Fruit fly (Drosophila melanogaster) whole organism, embryonic: Measurements from ENCODE around the gene Hn.

Experiments
- Adf1 ChIP-seq: fragments of 200-800 bp; sonication (Bioruptor generic); IDR thresholded peaks from 2 replicates; pipeline ENCODE4 v1.3.6; 2022; ENCODE audit warnings: missing biosample characterization, missing genetic modification characterization
- Asciz ChIP-seq: fragments of 200-800 bp; sonication (Bioruptor generic); optimal IDR thresholded peaks from 2 replicates; lab custom pipeline; 2017; ENCODE audit warnings: missing biosample characterization, mild to moderate bottlenecking, missing genetic modification characterization, missing genetic modification reagents
- CG10565 ChIP-seq: fragments of 200-800 bp; sonication (Bioruptor generic); optimal IDR thresholded peaks from 3 replicates; lab custom pipeline; 2016; ENCODE audit warnings: missing biosample characterization, mild to moderate bottlenecking, missing genetic modification characterization
- CG11247 ChIP-seq: fragments of 200-800 bp; sonication (Bioruptor generic); IDR thresholded peaks from 2 replicates; pipeline ENCODE4 v1.3.6; 2022; ENCODE audit warnings: missing biosample characterization, missing genetic modification characterization
- CG11504 ChIP-seq: fragments of 200-800 bp; sonication (Bioruptor generic); optimal IDR thresholded peaks from 3 replicates; lab custom pipeline; 2019; ENCODE audit warnings: missing biosample characterization, mild to moderate bottlenecking, missing genetic modification characterization, moderate library complexity
- CG12769 ChIP-seq: fragments of 200-800 bp; sonication (Bioruptor generic); optimal IDR thresholded peaks from 2 replicates; lab custom pipeline; 2019; ENCODE audit warnings: missing biosample characterization, mild to moderate bottlenecking, missing genetic modification characterization, moderate library complexity
- CG14860 ChIP-seq: fragments of 200-800 bp; sonication (Bioruptor generic); IDR thresholded peaks from 3 replicates; pipeline ENCODE4 v1.3.6; 2022; ENCODE audit warnings: missing biosample characterization, missing genetic modification characterization; ENCODE audit not compliant: partially characterized antibody
- CG14965 ChIP-seq: fragments of 200-800 bp; sonication (Bioruptor generic); optimal IDR thresholded peaks from 2 replicates; lab custom pipeline; 2016; ENCODE audit warnings: missing biosample characterization, missing genetic modification characterization, borderline replicate concordance
- CG15073 ChIP-seq: fragments of 200-800 bp; sonication (Bioruptor generic); optimal IDR thresholded peaks from 2 replicates; lab custom pipeline; 2016; ENCODE audit warnings: missing biosample characterization, missing genetic modification characterization
- CG1647 ChIP-seq: fragments of 200-800 bp; sonication (Bioruptor generic); optimal IDR thresholded peaks from 3 replicates; lab custom pipeline; 2016; ENCODE audit warnings: missing biosample characterization, missing genetic modification characterization
- CG16863 ChIP-seq: fragments of 200-800 bp; sonication (Bioruptor generic); optimal IDR thresholded peaks from 3 replicates; lab custom pipeline; 2016; ENCODE audit warnings: missing biosample characterization, missing genetic modification characterization
- CG17912 ChIP-seq: fragments of 200-800 bp; sonication (Bioruptor generic); optimal IDR thresholded peaks from 2 replicates; lab custom pipeline; 2018; ENCODE audit warnings: missing biosample characterization, mild to moderate bottlenecking, missing genetic modification characterization
- CG3163 ChIP-seq: fragments of 200-800 bp; sonication (Bioruptor generic); optimal IDR thresholded peaks from 3 replicates; lab custom pipeline; 2016; ENCODE audit warnings: missing biosample characterization, missing genetic modification characterization
- CG4820 ChIP-seq: fragments of 200-800 bp; sonication (Bioruptor generic); optimal IDR thresholded peaks from 3 replicates; lab custom pipeline; 2016; ENCODE audit warnings: missing biosample characterization, missing genetic modification characterization
- CG6175 ChIP-seq: fragments of 200-800 bp; sonication (Bioruptor generic); IDR thresholded peaks from 3 replicates; pipeline ENCODE4 v1.3.6; 2022; ENCODE audit warnings: missing biosample characterization, missing genetic modification characterization
- CG9727 ChIP-seq: fragments of 200-800 bp; sonication (Bioruptor generic); optimal IDR thresholded peaks from 3 replicates; lab custom pipeline; 2017; ENCODE audit warnings: missing biosample characterization, mild to moderate bottlenecking, missing genetic modification characterization
- Dek ChIP-seq: fragments of 200-800 bp; sonication (Bioruptor generic); optimal IDR thresholded peaks from 3 replicates; lab custom pipeline; 2019; ENCODE audit warnings: missing biosample characterization, mild to moderate bottlenecking, missing genetic modification characterization, moderate library complexity
- Dfd ChIP-seq, 2 experiments: fragments of >200 bp; optimal IDR thresholded peaks; 2 replicates each; lab custom pipeline; 2017; ENCODE audit warnings: missing biosample characterization in 2 of 2, missing genetic modification characterization in 2 of 2
- Dll ChIP-seq: fragments of 200-800 bp; sonication (Bioruptor generic); IDR thresholded peaks from 4 replicates; pipeline ENCODE4 v1.3.6; 2022; ENCODE audit warnings: missing biosample characterization, missing genetic modification characterization; ENCODE audit not compliant: partially characterized antibody
- E2f1 ChIP-seq: fragments of 200-800 bp; sonication (Bioruptor generic); IDR thresholded peaks from 2 replicates; pipeline ENCODE4 v1.3.6; 2022; ENCODE audit warnings: missing biosample characterization, missing genetic modification characterization
- Fer3 ChIP-seq: fragments of 200-800 bp; sonication (Bioruptor generic); optimal IDR thresholded peaks from 2 replicates; lab custom pipeline; 2018; ENCODE audit warnings: missing biosample characterization, mild to moderate bottlenecking, missing genetic modification characterization, moderate library complexity
- HLH3B ChIP-seq: fragments of 200-800 bp; sonication (Bioruptor generic); IDR thresholded peaks from 2 replicates; pipeline ENCODE4 v1.3.6; 2022; ENCODE audit warnings: missing biosample characterization, missing genetic modification characterization
- Hmr ChIP-seq: fragments of 200-800 bp; sonication (Bioruptor generic); optimal IDR thresholded peaks from 3 replicates; lab custom pipeline; 2017; ENCODE audit warnings: mild to moderate bottlenecking, missing biosample characterization, missing genetic modification reagents, missing genetic modification characterization
- Hr39 ChIP-seq: fragments of >200 bp; optimal IDR thresholded peaks from 2 replicates; lab custom pipeline; 2017
- MTF-1 ChIP-seq: fragments of 200-800 bp; sonication (Bioruptor generic); optimal IDR thresholded peaks from 2 replicates; lab custom pipeline; 2018; ENCODE audit warnings: missing biosample characterization, mild to moderate bottlenecking, missing genetic modification characterization, borderline replicate concordance
- Mad ChIP-seq: fragments of 200-800 bp; sonication (Bioruptor generic); optimal IDR thresholded peaks from 2 replicates; lab custom pipeline; 2016; ENCODE audit warnings: missing biosample characterization, missing genetic modification characterization
- Med ChIP-seq: fragments of 200-800 bp; sonication (Bioruptor generic); peaks from one replicate; lab custom pipeline; 2016; ENCODE audit warnings: missing biosample characterization, missing genetic modification characterization, mild to moderate bottlenecking, inconsistent platforms, moderate library complexity
- Six4 ChIP-seq: fragments of 200-800 bp; sonication (Bioruptor generic); optimal IDR thresholded peaks from 2 replicates; lab custom pipeline; 2016; ENCODE audit warnings: missing biosample characterization, missing genetic modification characterization
- Trl ChIP-seq, 3 experiments: fragments of >200 bp in 2 of 3; fragments of 200-800 bp in 1 of 3; sonication (Bioruptor generic) in 1 of 3; optimal IDR thresholded peaks; 2 replicates in 1 of 3; 3 replicates in 2 of 3; lab custom pipeline; 2016 to 2017; ENCODE audit warnings: missing biosample characterization in 1 of 3, missing genetic modification characterization in 1 of 3
- bab2 ChIP-seq: fragments of 200-800 bp; sonication (Bioruptor generic); optimal IDR thresholded peaks from 2 replicates; lab custom pipeline; 2016; ENCODE audit warnings: missing biosample characterization, missing genetic modification characterization
- bsh ChIP-seq, 2 experiments: fragments of 200-800 bp; sonication (Bioruptor generic); optimal IDR thresholded peaks; 2 replicates each; lab custom pipeline; 2017 to 2018; ENCODE audit warnings: mild to moderate bottlenecking in 2 of 2, missing biosample characterization in 2 of 2, missing genetic modification characterization in 2 of 2, moderate library complexity in 1 of 2
- chm ChIP-seq: fragments of 200-800 bp; sonication (Bioruptor generic); IDR thresholded peaks from 2 replicates; pipeline ENCODE4 v1.3.6; 2022; ENCODE audit warnings: missing biosample characterization, missing genetic modification characterization
- emc ChIP-seq: fragments of 200-800 bp; sonication (Bioruptor generic); optimal IDR thresholded peaks from 2 replicates; lab custom pipeline; 2016; ENCODE audit warnings: missing biosample characterization, missing genetic modification characterization
- gcm ChIP-seq: fragments of 200-800 bp; sonication (Bioruptor generic); optimal IDR thresholded peaks from 2 replicates; lab custom pipeline; 2019; ENCODE audit warnings: missing biosample characterization, mild to moderate bottlenecking, missing genetic modification characterization, moderate library complexity
- lbe ChIP-seq: fragments of 200-800 bp; sonication (Bioruptor generic); optimal IDR thresholded peaks from 2 replicates; lab custom pipeline; 2016; ENCODE audit warnings: missing biosample characterization, mild to moderate bottlenecking, missing genetic modification characterization
- lilli ChIP-seq: fragments of 200-800 bp; sonication (Bioruptor generic); optimal IDR thresholded peaks from 3 replicates; lab custom pipeline; 2016; ENCODE audit warnings: missing biosample characterization, missing genetic modification characterization
- lola ChIP-seq, 3 experiments: fragments of >200 bp in 2 of 3; fragments of 200-800 bp in 1 of 3; sonication (Bioruptor generic) in 1 of 3; optimal IDR thresholded peaks; 2 replicates each; lab custom pipeline; 2017 to 2019; ENCODE audit warnings: missing biosample characterization in 3 of 3, missing genetic modification characterization in 3 of 3, mild to moderate bottlenecking in 1 of 3, moderate library complexity in 1 of 3
- mirr ChIP-seq: fragments of 200-800 bp; sonication (Bioruptor generic); optimal IDR thresholded peaks from 3 replicates; lab custom pipeline; 2018; ENCODE audit warnings: missing biosample characterization, mild to moderate bottlenecking, missing genetic modification characterization
- pan ChIP-seq, 4 experiments: fragments of >200 bp in 3 of 4; fragments of 200-800 bp in 1 of 4; sonication (Bioruptor generic) in 1 of 4; optimal IDR thresholded peaks in 3 of 4; IDR thresholded peaks in 1 of 4; 2 replicates each; pipeline versions ENCODE4 v1.3.6 to Lab custom; 2017 to 2022; ENCODE audit warnings: missing biosample characterization in 2 of 4, missing genetic modification characterization in 2 of 4, mixed read lengths in 1 of 4
- pb ChIP-seq: fragments of 200-800 bp; sonication (Bioruptor generic); optimal IDR thresholded peaks from 3 replicates; lab custom pipeline; 2016; ENCODE audit warnings: missing biosample characterization, missing genetic modification characterization
- scrt ChIP-seq: fragments of 200-800 bp; sonication (Bioruptor generic); optimal IDR thresholded peaks from 2 replicates; lab custom pipeline; 2018; ENCODE audit warnings: missing biosample characterization, mild to moderate bottlenecking, missing genetic modification characterization, moderate library complexity
- sens ChIP-seq: fragments of 200-800 bp; sonication (Bioruptor generic); peaks from one replicate; lab custom pipeline; 2016; ENCODE audit warnings: missing biosample characterization, missing genetic modification characterization
- shn ChIP-seq: fragments of 200-800 bp; sonication (Bioruptor generic); optimal IDR thresholded peaks from 3 replicates; lab custom pipeline; 2016; ENCODE audit warnings: missing biosample characterization, missing genetic modification characterization
- slou ChIP-seq: fragments of 200-800 bp; sonication (Bioruptor generic); optimal IDR thresholded peaks from 3 replicates; lab custom pipeline; 2016; ENCODE audit warnings: missing biosample characterization, missing genetic modification characterization
- so ChIP-seq: fragments of 200-800 bp; sonication (Bioruptor generic); IDR thresholded peaks from 3 replicates; pipeline ENCODE4 v1.3.6; 2022; ENCODE audit warnings: missing biosample characterization, missing genetic modification characterization
- sqz ChIP-seq: fragments of 200-800 bp; sonication (Bioruptor generic); optimal IDR thresholded peaks from 3 replicates; lab custom pipeline; 2018; ENCODE audit warnings: missing biosample characterization, mild to moderate bottlenecking, missing genetic modification characterization
- sr ChIP-seq: fragments of 200-800 bp; sonication (Bioruptor generic); IDR thresholded peaks from 3 replicates; pipeline ENCODE4 v1.3.6; 2022; ENCODE audit warnings: missing biosample characterization, missing genetic modification characterization
- twi ChIP-seq: fragments of 200-800 bp; optimal IDR thresholded peaks from 2 replicates; lab custom pipeline; 2019; ENCODE audit warnings: missing biosample characterization, mild to moderate bottlenecking, missing genetic modification characterization, moderate library complexity

Hn gene

dm6 chr3L:7786989-7787388, 26.7 kb downstream of the Hn start:
- TF ChIP-seq gcm (no peak), Dfd (GFP tag; optimal IDR thresholded peaks at IDR 0.05; lab: Kevin White, UChicago) (no peak), CG12769 (peak; percentile 52), CG11247 (GFP tag; lab: Robert Waterston, UW) (0 out of 2 replicates have a peak, but pooled peaks have one; percentile 15), sr (GFP tag; lab: Robert Waterston, UW) (peak; percentile 55; the same call in 1 of the 3 replicates), lilli (GFP tag; lab: Kevin White, UChicago) (no peak), CG10565 (GFP tag; lab: Kevin White, UChicago) (no peak), pan (optimal IDR thresholded peaks at IDR 0.05; lab: Kevin White, UChicago) (no peak), pan (GFP tag; optimal IDR thresholded peaks at IDR 0.05 in 1 of 2, IDR thresholded peaks at IDR 0.05 in 1 of 2) (no peak), HLH3B (no peak), Med (GFP tag; lab: Kevin White, UChicago) (peak; percentile 44), bsh (GFP tag; optimal IDR thresholded peaks at IDR 0.05; lab: Kevin White, UChicago) (no peak), Dll (GFP tag; lab: Robert Waterston, UW) (no peak), twi (tag; lab: Kevin White, UChicago) (peak; percentile 18), so (GFP tag; lab: Robert Waterston, UW) (0 out of 3 replicates have a peak, but pooled peaks have one; percentile 60), sens (GFP tag; lab: Kevin White, UChicago) (peak; percentile 14), Hr39 (lab: Kevin White, UChicago) (no peak)

DNA sequence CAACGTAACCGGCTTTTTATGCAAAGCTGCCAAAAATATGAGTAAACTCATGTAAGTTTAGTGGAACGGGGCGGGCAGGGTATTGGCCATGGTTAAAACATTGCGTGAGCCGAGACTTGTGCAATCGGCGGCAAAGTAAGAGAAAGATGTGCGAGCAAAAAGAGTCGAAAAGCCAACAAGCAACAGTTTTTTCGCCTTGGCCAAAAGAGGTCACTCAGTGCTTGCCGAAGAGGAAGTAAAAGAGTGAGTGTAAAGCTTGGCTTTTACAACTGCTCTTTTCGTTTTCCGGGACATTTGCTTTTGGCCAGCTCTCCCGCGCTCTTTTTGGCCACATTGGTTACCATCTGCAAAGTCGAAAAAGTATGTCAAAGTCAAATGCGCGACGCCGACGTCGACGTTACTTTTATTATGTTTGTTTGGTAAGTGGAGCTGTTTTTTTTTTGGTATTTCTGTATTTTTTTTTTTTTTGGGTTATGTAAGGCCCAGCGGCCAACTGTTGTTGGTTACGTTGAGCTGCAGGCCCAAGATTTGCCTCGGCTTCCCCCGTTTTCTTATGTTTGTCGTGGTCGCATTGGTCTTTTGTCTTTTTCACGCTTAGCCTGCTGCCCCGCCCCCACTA, 27.6 kb downstream of the Hn start:
- no peak for TF ChIP-seq CG6175 (GFP tag; lab: Robert Waterston, UW)
- TF ChIP-seq Dek (tag; lab: Kevin White, UChicago), result no peak
- no peak for TF ChIP-seq shn (GFP tag; lab: Kevin White, UChicago)
- TF ChIP-seq CG1647, result no peak
- no peak for TF ChIP-seq CG17912 (GFP tag; lab: Kevin White, UChicago)
- TF ChIP-seq Med (GFP tag; lab: Kevin White, UChicago), result peak; percentile 59
- peak; percentile 13 for TF ChIP-seq CG11504 (tag; lab: Kevin White, UChicago)
- TF ChIP-seq emc (GFP tag; lab: Kevin White, UChicago), result no peak
- TF ChIP-seq CG3163 (GFP tag; lab: Kevin White, UChicago), result peak; percentile 88
- no peak for TF ChIP-seq CG9727 (GFP tag; lab: Kevin White, UChicago)
- TF ChIP-seq sqz, result peak; percentile 71
- no peak for TF ChIP-seq CG16863 (GFP tag; lab: Kevin White, UChicago)
- TF ChIP-seq scrt (GFP tag; lab: Kevin White, UChicago), result peak; percentile 76
- no peak for TF ChIP-seq CG14860 (GFP tag; lab: Robert Waterston, UW)
- TF ChIP-seq E2f1, result no peak
- no peak for TF ChIP-seq lilli (GFP tag; lab: Kevin White, UChicago)
- no peak for TF ChIP-seq Hmr (GFP tag; lab: Kevin White, UChicago)
- TF ChIP-seq mirr (GFP tag; lab: Kevin White, UChicago), result no peak
- no peak for TF ChIP-seq lola (GFP tag; optimal IDR thresholded peaks at IDR 0.05; lab: Kevin White, UChicago)
- no peak for TF ChIP-seq Mad (GFP tag; lab: Kevin White, UChicago)
- peak; percentile 46 to 65 for TF ChIP-seq Trl (optimal IDR thresholded peaks at IDR 0.05; lab: Kevin White, UChicago)
- no peak for TF ChIP-seq Trl (GFP tag; optimal IDR thresholded peaks at IDR 0.05; lab: Kevin White, UChicago)
- no peak for TF ChIP-seq chm (GFP tag; lab: Robert Waterston, UW)
- TF ChIP-seq slou (GFP tag; lab: Kevin White, UChicago), result no peak
- no peak for TF ChIP-seq CG4820 (GFP tag; lab: Kevin White, UChicago)
- TF ChIP-seq Six4, result no peak
- no peak for TF ChIP-seq CG15073 (GFP tag; lab: Kevin White, UChicago)
- TF ChIP-seq MTF-1, result no peak
- TF ChIP-seq bab2 (GFP tag; lab: Kevin White, UChicago), result no peak
- peak; percentile 59; the same call in 1 of the 2 replicates for TF ChIP-seq Adf1 (GFP tag; lab: Robert Waterston, UW)
- TF ChIP-seq CG14965 (GFP tag; lab: Kevin White, UChicago), result no peak
- no peak for TF ChIP-seq Fer3 (tag; lab: Kevin White, UChicago)
- TF ChIP-seq pb (GFP tag; lab: Kevin White, UChicago), result no peak
- TF ChIP-seq Asciz (GFP tag; lab: Kevin White, UChicago), result no peak
- TF ChIP-seq lbe (GFP tag; lab: Kevin White, UChicago), result no peak
